Worm (Caenorhabditis elegans) whole organism, L4 larva: ENCODE measurements around the gene madf-3.
A peak's percentile ranks its signal among the peaks of the same experiment; 100 is the strongest.

Experiments used
- F10B5.3 ChIP-seq: sonication (generic microtip); optimal IDR thresholded peaks from 2 replicates; lab custom pipeline; 2016; ENCODE audit warnings: mild to moderate bottlenecking, missing genetic modification characterization, missing compliant biosample characterization
- F49E8.2 ChIP-seq: sonication (generic microtip); optimal IDR thresholded peaks from 2 replicates; lab custom pipeline; 2016; ENCODE audit warnings: missing compliant biosample characterization, mild to moderate bottlenecking, missing genetic modification characterization, borderline replicate concordance
- T20F7.1 ChIP-seq: fragments of 200-800 bp; sonication (Bioruptor generic); optimal IDR thresholded peaks from 2 replicates; lab custom pipeline; 2018; ENCODE audit warnings: mild to moderate bottlenecking, missing genetic modification characterization, missing compliant biosample characterization
- Y5F2A.4 ChIP-seq: fragments of 200-800 bp; sonication (Bioruptor generic); optimal IDR thresholded peaks from 2 replicates; lab custom pipeline; 2018; ENCODE audit warnings: mild to moderate bottlenecking, missing genetic modification characterization, missing compliant biosample characterization
- ama-1 ChIP-seq: fragments of 150-350 bp; optimal IDR thresholded peaks from 2 replicates; lab custom pipeline; 2014; ENCODE audit warnings: inconsistent platforms, mixed read lengths
- ceh-44 ChIP-seq: fragments of 200-800 bp; sonication (Bioruptor generic); IDR thresholded peaks from 2 replicates; pipeline ENCODE4 v1.3.6; 2022; ENCODE audit warnings: missing genetic modification reagents, missing genetic modification characterization, missing compliant biosample characterization
- ceh-82 ChIP-seq: sonication (generic microtip); optimal IDR thresholded peaks from 2 replicates; lab custom pipeline; 2017; ENCODE audit warnings: missing biosample characterization, missing genetic modification characterization
- dpl-1 ChIP-seq: fragments of 150-350 bp; optimal IDR thresholded peaks from 2 replicates; lab custom pipeline; 2014; ENCODE audit warnings: missing biosample characterization, missing genetic modification reagents, missing genetic modification characterization
- duxl-1 ChIP-seq: sonication (generic microtip); optimal IDR thresholded peaks from 2 replicates; lab custom pipeline; 2016; ENCODE audit warnings: mild to moderate bottlenecking, missing genetic modification characterization, moderate library complexity, missing compliant biosample characterization; ENCODE audit not compliant: poor library complexity
- dve-1 ChIP-seq: sonication (generic microtip); optimal IDR thresholded peaks from 2 replicates; lab custom pipeline; 2017; ENCODE audit warnings: antibody characterized with exemption, mild to moderate bottlenecking, missing genetic modification characterization, missing compliant biosample characterization; ENCODE audit not compliant: insufficient read depth
- egl-27 ChIP-seq: sonication (generic microtip); optimal IDR thresholded peaks from 3 replicates; lab custom pipeline; 2017; ENCODE audit warnings: missing biosample characterization, missing genetic modification reagents, missing genetic modification characterization
- lin-13 ChIP-seq: fragments of 150-350 bp; optimal IDR thresholded peaks from 2 replicates; lab custom pipeline; 2014; ENCODE audit warnings: missing biosample characterization, missing genetic modification reagents, missing genetic modification characterization
- lin-15B ChIP-seq: fragments of 150-350 bp; sonication (generic microtip); optimal IDR thresholded peaks from 3 replicates; lab custom pipeline; 2014; ENCODE audit warnings: missing biosample characterization, missing genetic modification characterization
- lin-39 ChIP-seq: fragments of 150-350 bp; optimal IDR thresholded peaks from 2 replicates; lab custom pipeline; 2014; ENCODE audit warnings: missing biosample characterization, missing genetic modification reagents, missing genetic modification characterization
- mdt-29 ChIP-seq: fragments of 200-800 bp; sonication (Bioruptor generic); IDR thresholded peaks from 2 replicates; pipeline ENCODE4 v1.3.6; 2022; ENCODE audit warnings: missing genetic modification reagents, missing genetic modification characterization, missing compliant biosample characterization
- mep-1 ChIP-seq: fragments of 150-350 bp; sonication (generic microtip); optimal IDR thresholded peaks from 3 replicates; lab custom pipeline; 2014; ENCODE audit warnings: missing biosample characterization, missing genetic modification characterization
- nhr-102 ChIP-seq: sonication (generic microtip); optimal IDR thresholded peaks from 2 replicates; lab custom pipeline; 2016; ENCODE audit warnings: mild to moderate bottlenecking, missing genetic modification characterization, moderate library complexity, missing compliant biosample characterization
- nhr-111 ChIP-seq: fragments of 200-800 bp; sonication (Bioruptor generic); optimal IDR thresholded peaks from 2 replicates; lab custom pipeline; 2018; ENCODE audit warnings: mild to moderate bottlenecking, missing genetic modification characterization, missing compliant biosample characterization
- nhr-25 ChIP-seq: sonication (generic microtip); optimal IDR thresholded peaks from 2 replicates; lab custom pipeline; 2017; ENCODE audit warnings: missing genetic modification characterization, mild to moderate bottlenecking, missing compliant biosample characterization, antibody characterized with exemption, moderate library complexity, borderline replicate concordance; ENCODE audit not compliant: insufficient read depth
- nhr-41 ChIP-seq: fragments of 200-800 bp; sonication (Bioruptor generic); IDR thresholded peaks from 2 replicates; pipeline ENCODE4 v1.3.6; 2022; ENCODE audit warnings: missing genetic modification reagents, missing genetic modification characterization, missing compliant biosample characterization
- nhr-77 ChIP-seq: fragments of 150-350 bp; optimal IDR thresholded peaks from 2 replicates; lab custom pipeline; 2014; ENCODE audit warnings: missing biosample characterization, missing genetic modification characterization
- pha-4 ChIP-seq, 2 experiments: fragments of 150-350 bp in 1 of 2; fragments of 200-800 bp in 1 of 2; sonication (Bioruptor generic) in 1 of 2; IDR thresholded peaks in 1 of 2; optimal IDR thresholded peaks in 1 of 2; 2 replicates each; pipeline versions ENCODE4 v1.3.6 to Lab custom; 2014 to 2022; ENCODE audit warnings: missing genetic modification characterization in 2 of 2, missing genetic modification reagents in 2 of 2, missing biosample characterization in 1 of 2, missing compliant biosample characterization in 1 of 2
- set-16 ChIP-seq: fragments of 200-800 bp; sonication (Bioruptor generic); IDR thresholded peaks from 2 replicates; pipeline ENCODE4 v1.3.6; 2022; ENCODE audit warnings: missing genetic modification reagents, missing genetic modification characterization, missing compliant biosample characterization
- skn-1 ChIP-seq: fragments of 150-350 bp; optimal IDR thresholded peaks from 2 replicates; lab custom pipeline; 2014; ENCODE audit warnings: missing biosample characterization, missing genetic modification characterization
- snpc-4 ChIP-seq: fragments of 150-350 bp; optimal IDR thresholded peaks from 2 replicates; lab custom pipeline; 2014; ENCODE audit warnings: missing biosample characterization, missing genetic modification characterization
- spr-1 ChIP-seq: sonication (generic microtip); optimal IDR thresholded peaks from 2 replicates; lab custom pipeline; 2016; ENCODE audit warnings: mild to moderate bottlenecking, missing genetic modification characterization, missing compliant biosample characterization
- unc-62 ChIP-seq, 3 experiments: fragments of 150-350 bp in 1 of 3; sonication (generic microtip); optimal IDR thresholded peaks in 2 of 3; peaks in 1 of 3; 1 replicate in 1 of 3; 2 replicates in 2 of 3; lab custom pipeline; 2014 to 2017; ENCODE audit warnings: missing biosample characterization in 3 of 3, missing genetic modification characterization in 3 of 3, missing genetic modification reagents in 3 of 3, missing genotype in 1 of 3
- vab-7 ChIP-seq: fragments of 200-800 bp; sonication (Bioruptor generic); IDR thresholded peaks from 2 replicates; pipeline ENCODE4 v1.3.6; 2022; ENCODE audit warnings: missing genetic modification reagents, missing genetic modification characterization, missing compliant biosample characterization

madf-3 gene

ce11 chrII:4321766-4322165 lies 12.8 kb upstream of the madf-3 start, which contains the start of gene Y52E8A.1:
Y52E8A.1 (plus strand) TSS chrII:4322066.
- TF ChIP-seq unc-62 (GFP tag; optimal IDR thresholded peaks at IDR 0.05 in 1 of 2; lab: Kevin White, UChicago): peak in 1 of 2 experiments; percentile 17
- no peak for TF ChIP-seq unc-62 (tag; optimal IDR thresholded peaks at IDR 0.05; lab: Kevin White, UChicago)
- TF ChIP-seq set-16 (GFP tag; lab: Robert Waterston, UW): no peak

ce11 chrII:4322871-4323270 lies 11.7 kb upstream of the madf-3 start, which contains the start of gene H20J04.6:
H20J04.6 (plus strand) TSS chrII:4323256.
- TF ChIP-seq Y5F2A.4 (GFP tag; lab: Kevin White, UChicago) (no peak), dpl-1 (GFP tag; lab: Kevin White, UChicago) (peak; percentile 62)

- no peak for TF ChIP-seq dve-1 (tag; lab: Kevin White, UChicago)
- no peak for TF ChIP-seq set-16 (GFP tag; lab: Robert Waterston, UW)
- no peak for TF ChIP-seq ama-1 (lab: Kevin White, UChicago)
- no peak for TF ChIP-seq mep-1 (tag; lab: Kevin White, UChicago)
- TF ChIP-seq nhr-102 (tag; lab: Kevin White, UChicago): no peak
- TF ChIP-seq nhr-25 (tag; lab: Kevin White, UChicago): no peak
These were observed 10.5 kb upstream of the madf-3 start, which contains the start of gene mog-2 for ce11 chrII:4324061-4324460. mog-2 (plus strand) TSS chrII:4324361.

- TF ChIP-seq nhr-41 (GFP tag; lab: Robert Waterston, UW) (no peak), duxl-1 (tag; lab: Kevin White, UChicago) (no peak), T20F7.1 (no peak), egl-27 (tag; lab: Kevin White, UChicago) (no peak), set-16 (GFP tag; lab: Robert Waterston, UW) (no peak), ceh-82 (tag; lab: Kevin White, UChicago) (no peak), nhr-111 (no peak), nhr-77 (tag; lab: Kevin White, UChicago) (no peak), F49E8.2 (tag; lab: Kevin White, UChicago) (no peak), mep-1 (tag; lab: Kevin White, UChicago) (no peak), mdt-29 (GFP tag; lab: Robert Waterston, UW) (no peak), vab-7 (GFP tag; lab: Robert Waterston, UW) (no peak), Y5F2A.4 (GFP tag; lab: Kevin White, UChicago) (no peak), pha-4 (GFP tag; IDR thresholded peaks at IDR 0.05; lab: Robert Waterston, UW) (no peak), pha-4 (tag; optimal IDR thresholded peaks at IDR 0.05; lab: Kevin White, UChicago) (no peak)
These were observed 8.1 kb upstream of the madf-3 start, which contains the start of gene pfd-2 for ce11 chrII:4326420-4326819. pfd-2 (plus strand) TSS chrII:4326720.

- no peak for TF ChIP-seq lin-39 (tag; lab: Kevin White, UChicago)
- TF ChIP-seq spr-1 (tag; lab: Kevin White, UChicago): no peak
- no peak for TF ChIP-seq F10B5.3 (tag; lab: Kevin White, UChicago)
- TF ChIP-seq skn-1 (tag; lab: Kevin White, UChicago): no peak
- no peak for TF ChIP-seq ceh-44 (GFP tag; lab: Robert Waterston, UW)
These were observed 5.8 kb upstream of the madf-3 start, which contains the start of gene H20J04.4 for ce11 chrII:4328716-4329115. H20J04.4 (plus strand) TSS chrII:4329016.

- TF ChIP-seq lin-13 (GFP tag; lab: Kevin White, UChicago): no peak
- no peak for TF ChIP-seq lin-15B
- TF ChIP-seq mep-1 (tag; lab: Kevin White, UChicago): no peak
- TF ChIP-seq snpc-4 (tag; lab: Kevin White, UChicago): no peak
These were observed 3.2 kb downstream of the madf-3 start for ce11 chrII:4337731-4338130.
